Worm (Caenorhabditis elegans): ENCODE measurements around the gene C17H12.5.

Gene C17H12.5

DNA sequence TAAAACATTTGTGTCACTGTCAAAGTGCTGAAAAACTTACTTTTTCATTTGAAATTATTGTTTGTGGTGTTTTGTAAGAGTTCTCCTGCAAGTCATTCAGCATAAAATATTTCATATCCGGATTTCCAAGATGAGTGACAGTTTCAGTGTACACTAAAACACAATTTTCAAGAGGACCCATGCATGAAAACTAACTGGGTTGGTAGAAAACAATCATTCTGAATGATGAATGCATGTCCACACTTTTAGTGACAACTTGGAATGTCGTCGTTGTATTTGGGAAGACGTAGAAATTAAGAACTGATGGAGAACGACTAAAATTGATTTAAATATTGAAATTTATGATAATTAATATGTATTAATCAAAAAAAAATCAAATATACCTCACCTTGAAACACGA lies 4.3 kb upstream of the C17H12.5 start:
- TF ChIP-seq unc-62 (GFP tag; optimal IDR thresholded peaks at IDR 0.05 in 1 of 2) = peak in 1 of 2 experiments; percentile 98
- TF ChIP-seq unc-62 (tag; optimal IDR thresholded peaks at IDR 0.05) = no peak
- TF ChIP-seq tra-1 (GFP tag; IDR thresholded peaks at IDR 0.05) = no peak

DNA sequence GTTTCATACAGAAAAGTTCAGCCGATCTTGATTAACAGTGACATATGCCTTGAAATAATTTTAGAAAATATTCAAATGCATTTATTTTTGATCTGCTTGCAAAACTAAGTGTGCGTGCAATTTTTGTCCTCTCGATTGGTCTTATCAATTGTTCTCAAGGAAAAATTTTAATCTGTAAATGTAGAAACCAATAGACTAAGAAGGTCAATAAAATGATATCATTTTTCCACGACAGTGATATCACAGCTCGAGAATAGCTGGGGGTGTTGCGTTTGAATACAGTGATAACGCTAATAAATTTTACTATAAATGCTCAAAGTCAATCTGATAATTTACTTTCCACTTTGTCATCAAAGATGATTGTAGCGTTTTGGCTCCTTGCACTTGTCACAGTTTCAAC lies 915 bp upstream of the C17H12.5 start, which contains the start of gene C17H12.8:
Gene C17H12.8 (plus strand): TSS at position 335 of the 400 bp plus-strand sequence.
- no peak for TF ChIP-seq hlh-30 (tag; optimal IDR thresholded peaks at IDR 0.05; ENCODE audit: insufficient read depth)
- no peak for TF ChIP-seq ceh-62 (tag; optimal IDR thresholded peaks at IDR 0.05)
- TF ChIP-seq php-3 (GFP tag; IDR thresholded peaks at IDR 0.05) = peak; percentile 54; the same call in 1 of the 2 replicates
- TF ChIP-seq lin-15B (tag; optimal IDR thresholded peaks at IDR 0.05) = no peak
- TF ChIP-seq nhr-6 (tag; optimal IDR thresholded peaks at IDR 0.05) = no peak
- no peak for TF ChIP-seq ctbp-1 (GFP tag; IDR thresholded peaks at IDR 0.05)
- peak; percentile 4 for TF ChIP-seq nhr-28 (tag; optimal IDR thresholded peaks at IDR 0.05)
- TF ChIP-seq vab-7 (GFP tag; IDR thresholded peaks at IDR 0.05) = no peak
- peak; percentile 74 for TF ChIP-seq dve-1 (tag; optimal IDR thresholded peaks at IDR 0.05; ENCODE audit: insufficient read depth)
- no peak for TF ChIP-seq nhr-111 (GFP tag; optimal IDR thresholded peaks at IDR 0.05)
- no peak for TF ChIP-seq nhr-11 (tag; optimal IDR thresholded peaks at IDR 0.05)
- no peak for TF ChIP-seq zip-2 (tag; optimal IDR thresholded peaks at IDR 0.05)
- no peak for TF ChIP-seq mxl-2 (GFP tag; conservative IDR thresholded peaks at IDR 0.05)
- TF ChIP-seq dmd-6 (GFP tag; IDR thresholded peaks at IDR 0.05) = peak; percentile 64; the same call in 1 of the 2 replicates
- peak; percentile 55 for TF ChIP-seq pqm-1 (tag; optimal IDR thresholded peaks at IDR 0.05)
- no peak for TF ChIP-seq madf-9 (GFP tag; conservative IDR thresholded peaks at IDR 0.05)
- TF ChIP-seq daf-16 (GFP tag; optimal IDR thresholded peaks at IDR 0.05) = no peak
- peak; percentile 84 for TF ChIP-seq daf-16 (tag; optimal IDR thresholded peaks at IDR 0.05)
- TF ChIP-seq nhr-42 (GFP tag; IDR thresholded peaks at IDR 0.05) = no peak
- TF ChIP-seq lin-13 (GFP tag; optimal IDR thresholded peaks at IDR 0.05) = no peak
- no peak for TF ChIP-seq dpl-1 (GFP tag; optimal IDR thresholded peaks at IDR 0.05)

DNA sequence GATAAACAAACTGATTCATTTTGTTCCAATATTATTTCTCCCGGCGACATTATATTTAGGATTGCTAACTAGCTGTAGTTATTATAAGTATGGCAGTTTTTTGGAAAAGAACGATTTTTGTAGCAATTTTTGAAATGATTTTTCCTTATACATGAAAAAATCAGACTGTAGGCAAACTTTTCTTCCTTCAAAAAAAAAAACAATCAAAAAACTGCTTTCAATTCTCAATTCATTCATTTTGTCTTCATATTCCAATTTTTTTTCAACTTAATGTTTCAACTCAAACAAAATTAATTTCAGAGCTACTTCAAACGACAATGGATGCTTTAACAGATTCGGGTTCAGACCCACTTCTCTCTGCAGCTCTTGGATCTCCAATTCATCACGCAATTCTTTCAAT lies 5.6 kb downstream of the C17H12.5 start, which contains the start of gene ceh-48:
Gene ceh-48 (plus strand): TSS at position 301 of the 400 bp plus-strand sequence.
- TF ChIP-seq ztf-11 (tag; optimal IDR thresholded peaks at IDR 0.05) (no peak), lin-1 (GFP tag; IDR thresholded peaks at IDR 0.05) (no peak), madf-9 (GFP tag; conservative IDR thresholded peaks at IDR 0.05) (no peak), ces-1 (GFP tag; optimal IDR thresholded peaks at IDR 0.05) (no peak)

DNA sequence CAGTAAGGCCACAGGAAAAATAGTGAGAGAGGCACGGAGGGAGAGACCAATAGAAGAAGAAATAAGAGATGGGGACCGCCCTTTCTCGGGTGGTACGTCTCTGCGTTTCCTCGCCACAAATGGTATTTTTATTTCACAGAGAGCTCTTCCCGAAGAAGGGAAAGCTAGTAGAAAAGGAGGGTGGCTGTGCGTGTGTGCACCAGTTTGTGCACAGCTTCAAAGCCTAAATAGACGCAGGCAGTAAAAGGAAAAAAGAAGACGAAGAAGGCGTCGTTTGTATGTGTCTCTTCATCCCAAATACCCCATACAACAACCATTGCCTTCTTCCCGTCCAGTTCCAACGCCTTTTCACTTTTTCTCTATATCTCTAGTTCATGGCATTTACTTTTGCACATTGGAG lies 7.7 kb downstream of the C17H12.5 start:
- TF ChIP-seq nhr-28 (tag; optimal IDR thresholded peaks at IDR 0.05) (no peak), hlh-30 (tag; optimal IDR thresholded peaks at IDR 0.05; ENCODE audit: insufficient read depth) (peak; percentile 36), F26F4.8 (GFP tag; conservative IDR thresholded peaks at IDR 0.05) (0 out of 2 replicates have a peak, but pooled peaks have one; percentile 16), tag-97 (GFP tag; IDR thresholded peaks at IDR 0.05) (no peak), ZK337.2 (GFP tag; IDR thresholded peaks at IDR 0.05) (0 out of 2 replicates have a peak, but pooled peaks have one; percentile 16), madf-9 (GFP tag; conservative IDR thresholded peaks at IDR 0.05) (no peak), attf-4 (tag; optimal IDR thresholded peaks at IDR 0.05) (no peak), mdt-29 (GFP tag; IDR thresholded peaks at IDR 0.05) (no peak), ztf-11 (tag; optimal IDR thresholded peaks at IDR 0.05) (no peak), F37D6.2 (tag; optimal IDR thresholded peaks at IDR 0.05) (peak; percentile 60), ctbp-1 (GFP tag; IDR thresholded peaks at IDR 0.05) (peak; percentile 69), hif-1 (tag; optimal IDR thresholded peaks at IDR 0.05) (peak in 1 of 2 experiments; percentile 40), nhr-77 (tag; optimal IDR thresholded peaks at IDR 0.05) (no peak), aha-1 (tag) (peak; percentile 99), nhr-6 (tag; optimal IDR thresholded peaks at IDR 0.05) (no peak), lin-15B (tag; optimal IDR thresholded peaks at IDR 0.05) (no peak), hmg-1.1 (GFP tag; IDR thresholded peaks at IDR 0.05) (peak; percentile 84), lin-39 (tag; optimal IDR thresholded peaks at IDR 0.05) (no peak), rbr-2 (tag; optimal IDR thresholded peaks at IDR 0.05) (peak; percentile 72), dmd-8 (GFP tag; IDR thresholded peaks at IDR 0.05) (no peak), spr-1 (tag; optimal IDR thresholded peaks at IDR 0.05) (no peak), egl-43 (GFP tag; IDR thresholded peaks at IDR 0.05) (no peak), daf-16 (GFP tag; optimal IDR thresholded peaks at IDR 0.05) (no peak), daf-16 (tag; optimal IDR thresholded peaks at IDR 0.05) (no peak), Y48G9A.11 (GFP tag; IDR thresholded peaks at IDR 0.05) (no peak), R02D3.7 (tag; optimal IDR thresholded peaks at IDR 0.05) (no peak), dmd-6 (GFP tag; IDR thresholded peaks at IDR 0.05) (no peak), mep-1 (tag; optimal IDR thresholded peaks at IDR 0.05) (peak; percentile 71), T20F7.1 (GFP tag; optimal IDR thresholded peaks at IDR 0.05) (no peak)
